Worm (Caenorhabditis elegans) whole organism, mixed stage, embryonic: Measurements from ENCODE around the gene srx-95.

Experiments used
- ces-1 ChIP-seq: fragments of 150-350 bp; optimal IDR thresholded peaks from 2 replicates; lab custom pipeline; 2014; ENCODE audit warnings: missing biosample characterization, missing genetic modification reagents, missing genetic modification characterization
- lin-13 ChIP-seq: fragments of 150-350 bp; optimal IDR thresholded peaks from 2 replicates; lab custom pipeline; 2014; ENCODE audit warnings: missing biosample characterization, missing genetic modification characterization
- nhr-12 ChIP-seq: fragments of 150-350 bp; optimal IDR thresholded peaks from 2 replicates; lab custom pipeline; 2014; ENCODE audit warnings: missing biosample characterization, missing genetic modification characterization
- ztf-11 ChIP-seq: fragments of 150-350 bp; optimal IDR thresholded peaks from 2 replicates; lab custom pipeline; 2014; ENCODE audit warnings: missing biosample characterization, missing genetic modification characterization

DNA sequence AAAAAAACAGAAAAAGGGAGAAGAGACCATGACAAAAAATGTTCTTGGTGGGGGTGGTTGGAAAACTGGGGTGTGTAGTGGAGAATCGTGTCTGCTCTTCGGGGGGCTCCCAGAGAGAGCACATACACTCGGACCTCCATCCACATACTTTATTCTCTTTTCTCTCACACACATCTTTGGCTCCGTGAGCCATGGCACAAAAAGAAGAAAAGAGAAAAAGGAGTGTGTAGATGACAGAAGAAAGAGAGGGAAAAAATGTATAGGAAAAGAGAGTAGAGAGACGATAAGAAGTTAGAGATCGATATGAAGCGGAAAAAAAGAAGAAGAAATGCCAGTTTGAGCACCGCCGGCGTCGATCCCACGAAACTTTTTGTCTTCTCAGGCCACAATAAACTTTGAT, 45.6 kb downstream of the srx-95 start:
- TF ChIP-seq ces-1, result no peak
- TF ChIP-seq ztf-11 (tag; lab: Kevin White, UChicago), result no peak
- TF ChIP-seq lin-13 (tag; lab: Kevin White, UChicago), result no peak
- TF ChIP-seq nhr-12 (tag; lab: Kevin White, UChicago), result no peak
